Fruit fly (Drosophila melanogaster): ENCODE results near the gene CG7384.

Gene CG7384

DNA sequence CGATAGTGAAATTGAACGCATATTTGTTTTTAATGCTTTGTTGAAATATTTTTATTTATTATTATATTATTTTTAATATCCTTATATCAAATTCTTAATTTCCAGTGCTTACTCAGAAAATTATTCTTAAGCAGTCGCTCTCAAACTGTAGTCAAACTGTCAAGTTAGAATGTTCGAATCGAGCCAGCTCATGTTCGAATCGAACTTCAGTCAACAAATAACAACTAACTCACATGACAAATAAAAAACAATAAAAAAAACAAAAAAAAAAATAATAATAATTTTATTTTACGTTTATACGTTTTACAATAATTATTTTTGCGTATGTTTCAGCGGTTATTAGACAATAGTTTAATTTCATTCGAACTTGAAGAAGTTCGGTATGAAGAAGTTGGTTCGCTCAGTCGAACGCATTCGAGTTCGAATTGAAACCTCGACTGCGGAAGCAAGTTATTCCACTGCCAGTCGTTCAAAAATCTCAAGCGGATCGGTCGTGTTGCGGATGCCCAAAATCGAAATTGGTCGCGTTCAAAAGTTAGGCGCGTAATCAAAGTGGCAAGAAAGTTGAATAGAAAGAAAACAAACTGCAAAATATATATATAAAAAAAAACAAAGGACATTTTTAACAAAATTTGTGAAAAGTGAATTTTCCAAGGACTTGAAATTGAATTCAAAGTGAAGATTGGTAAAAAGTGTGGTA, 34.3 kb upstream of the CG7384 start, which contains the start of gene Trim9 (continued):
- no peak for TF ChIP-seq pnt (GFP tag; optimal IDR thresholded peaks at IDR 0.05)
- TF ChIP-seq Ada2b (GFP tag; IDR thresholded peaks at IDR 0.05), result no peak
- TF ChIP-seq CG17912 (GFP tag; optimal IDR thresholded peaks at IDR 0.05), result no peak
- TF ChIP-seq CG5180 (GFP tag; optimal IDR thresholded peaks at IDR 0.05), result peak; percentile 98
- peak; percentile 58; the same call in 1 of the 3 replicates for TF ChIP-seq Opbp (GFP tag; IDR thresholded peaks at IDR 0.05; ENCODE audit: partially characterized antibody)
- no peak for TF ChIP-seq CG34224 (GFP tag; IDR thresholded peaks at IDR 0.05; ENCODE audit: partially characterized antibody)
- TF ChIP-seq ham (GFP tag; IDR thresholded peaks at IDR 0.05), result no peak
- TF ChIP-seq CG10654 (GFP tag; optimal IDR thresholded peaks at IDR 0.05), result no peak
- no peak for TF ChIP-seq kay (GFP tag; optimal IDR thresholded peaks at IDR 0.05)
- no peak for TF ChIP-seq Side (GFP tag; optimal IDR thresholded peaks at IDR 0.05)
- TF ChIP-seq mam (GFP tag; optimal IDR thresholded peaks at IDR 0.05), result no peak
- no peak for TF ChIP-seq E2f1 (GFP tag; IDR thresholded peaks at IDR 0.05)
- no peak for TF ChIP-seq ERR (GFP tag; optimal IDR thresholded peaks at IDR 0.05)
- TF ChIP-seq CG2889 (GFP tag; IDR thresholded peaks at IDR 0.05), result no peak
- TF ChIP-seq ind (GFP tag; optimal IDR thresholded peaks at IDR 0.05), result no peak
- TF ChIP-seq eve (GFP tag; optimal IDR thresholded peaks at IDR 0.05), result peak in 1 of 2 experiments; percentile 1
- no peak for TF ChIP-seq CG10543 (GFP tag; optimal IDR thresholded peaks at IDR 0.05)
- TF ChIP-seq Awh (GFP tag; IDR thresholded peaks at IDR 0.05), result no peak
- no peak for TF ChIP-seq nmo (GFP tag; optimal IDR thresholded peaks at IDR 0.05)
- no peak for TF ChIP-seq CG10147 (GFP tag; optimal IDR thresholded peaks at IDR 0.05)
- TF ChIP-seq wdn (GFP tag; IDR thresholded peaks at IDR 0.05), result no peak
- no peak for TF ChIP-seq jing (GFP tag; optimal IDR thresholded peaks at IDR 0.05)
- TF ChIP-seq prd (optimal IDR thresholded peaks at IDR 0.05), result no peak
- no peak for TF ChIP-seq prd (GFP tag; IDR thresholded peaks at IDR 0.05)
- TF ChIP-seq oc (tag; optimal IDR thresholded peaks at IDR 0.05), result no peak
- peak; percentile 55 for TF ChIP-seq Dp (GFP tag; optimal IDR thresholded peaks at IDR 0.05)
- no peak for TF ChIP-seq sim (GFP tag; IDR thresholded peaks at IDR 0.05)
- peak; percentile 14; the same call in 1 of the 3 replicates for TF ChIP-seq knrl (GFP tag; IDR thresholded peaks at IDR 0.05; ENCODE audit: partially characterized antibody)
- TF ChIP-seq YL-1 (GFP tag; optimal IDR thresholded peaks at IDR 0.05), result no peak
- no peak for TF ChIP-seq cad (GFP tag; optimal IDR thresholded peaks at IDR 0.05)
- no peak for TF ChIP-seq CG10366 (GFP tag; IDR thresholded peaks at IDR 0.05)
- peak; percentile 33; the same call in 1 of the 2 replicates for TF ChIP-seq Bgb (GFP tag; IDR thresholded peaks at IDR 0.05; ENCODE audit: partially characterized antibody)
- TF ChIP-seq CG6654 (GFP tag; optimal IDR thresholded peaks at IDR 0.05), result peak; percentile 79
- no peak for TF ChIP-seq CG4820 (GFP tag; optimal IDR thresholded peaks at IDR 0.05)
- no peak for TF ChIP-seq eyg (GFP tag; optimal IDR thresholded peaks at IDR 0.05)
- no peak for TF ChIP-seq Sox100B (GFP tag; optimal IDR thresholded peaks at IDR 0.05)
- TF ChIP-seq CG14965 (GFP tag; optimal IDR thresholded peaks at IDR 0.05; ENCODE audit: borderline replicate concordance), result no peak
- no peak for TF ChIP-seq ftz-f1 (GFP tag; optimal IDR thresholded peaks at IDR 0.05)
- TF ChIP-seq Deaf1 (tag; optimal IDR thresholded peaks at IDR 0.05), result no peak
- TF ChIP-seq CG8388 (GFP tag; optimal IDR thresholded peaks at IDR 0.05), result no peak
- no peak for TF ChIP-seq bbx (GFP tag; IDR thresholded peaks at IDR 0.05; ENCODE audit: partially characterized antibody)
- TF ChIP-seq lbe (GFP tag; optimal IDR thresholded peaks at IDR 0.05), result no peak
- no peak for TF ChIP-seq CG6683 (GFP tag; optimal IDR thresholded peaks at IDR 0.05)
- TF ChIP-seq CG12659 (GFP tag; optimal IDR thresholded peaks at IDR 0.05), result no peak
- no peak for TF ChIP-seq Stat92E (GFP tag; optimal IDR thresholded peaks at IDR 0.05)
- TF ChIP-seq ttk (GFP tag; IDR thresholded peaks at IDR 0.05), result no peak
- TF ChIP-seq CG11695 (GFP tag; IDR thresholded peaks at IDR 0.05), result 0 out of 3 replicates have a peak, but pooled peaks have one; percentile 50
- TF ChIP-seq Atf6 (GFP tag; IDR thresholded peaks at IDR 0.05), result no peak; the same call in 1 of the 2 replicates
- no peak for TF ChIP-seq CG2712 (tag; optimal IDR thresholded peaks at IDR 0.05)
- TF ChIP-seq H2.0 (GFP tag; IDR thresholded peaks at IDR 0.05), result no peak
